Fruit fly (Drosophila melanogaster) whole organism, embryonic: ENCODE measurements around the gene Lcp65Ac.

ENCODE experiments used
- Bdp1 ChIP-seq: fragments of 200-800 bp; sonication (Bioruptor generic); optimal IDR thresholded peaks from 3 replicates; lab custom pipeline; 2016; ENCODE audit warnings: missing biosample characterization, missing genetic modification characterization
- CG10654 ChIP-seq: fragments of 200-800 bp; sonication (Bioruptor generic); optimal IDR thresholded peaks from 2 replicates; lab custom pipeline; 2016; ENCODE audit warnings: missing biosample characterization, missing genetic modification characterization
- CG11456 ChIP-seq: fragments of 200-800 bp; sonication (Bioruptor generic); IDR thresholded peaks from 3 replicates; pipeline ENCODE4 v1.3.6; 2022; ENCODE audit warnings: missing biosample characterization, missing genetic modification characterization
- CG11695 ChIP-seq: fragments of 200-800 bp; sonication (Bioruptor generic); IDR thresholded peaks from 3 replicates; pipeline ENCODE4 v1.3.6; 2022; ENCODE audit warnings: missing biosample characterization, missing genetic modification characterization
- CG13775 ChIP-seq: fragments of 200-800 bp; sonication (Bioruptor generic); optimal IDR thresholded peaks from 3 replicates; lab custom pipeline; 2017; ENCODE audit warnings: missing biosample characterization, mild to moderate bottlenecking, missing genetic modification characterization
- CG14014 ChIP-seq: fragments of 200-800 bp; sonication (Bioruptor generic); IDR thresholded peaks from 2 replicates; pipeline ENCODE4 v1.3.6; 2022; ENCODE audit warnings: missing biosample characterization, missing genetic modification characterization
- CG14050 ChIP-seq: fragments of 200-800 bp; sonication (Bioruptor generic); IDR thresholded peaks from 3 replicates; pipeline ENCODE4 v1.3.6; 2022; ENCODE audit warnings: missing biosample characterization, missing genetic modification characterization
- CG14667 ChIP-seq: fragments of 200-800 bp; sonication (Bioruptor generic); IDR thresholded peaks from 2 replicates; pipeline ENCODE4 v1.3.6; 2022; ENCODE audit warnings: missing biosample characterization, missing genetic modification characterization
- CG1647 ChIP-seq: fragments of 200-800 bp; sonication (Bioruptor generic); optimal IDR thresholded peaks from 3 replicates; lab custom pipeline; 2016; ENCODE audit warnings: missing biosample characterization, missing genetic modification characterization
- CG31365 ChIP-seq: fragments of 200-800 bp; sonication (Bioruptor generic); optimal IDR thresholded peaks from 2 replicates; lab custom pipeline; 2018; ENCODE audit warnings: missing biosample characterization, mild to moderate bottlenecking, missing genetic modification characterization
- CG33557 ChIP-seq: fragments of 200-800 bp; sonication (Bioruptor generic); optimal IDR thresholded peaks from 2 replicates; lab custom pipeline; 2019; ENCODE audit warnings: missing biosample characterization, mild to moderate bottlenecking, missing genetic modification characterization, moderate library complexity
- CG3838 ChIP-seq: fragments of 200-800 bp; sonication (Bioruptor generic); optimal IDR thresholded peaks from 3 replicates; lab custom pipeline; 2016; ENCODE audit warnings: missing biosample characterization, missing genetic modification characterization
- CG6813 ChIP-seq: fragments of 200-800 bp; sonication (Bioruptor generic); optimal IDR thresholded peaks from 2 replicates; lab custom pipeline; 2017; ENCODE audit warnings: missing biosample characterization, missing genetic modification characterization, mild to moderate bottlenecking, moderate library complexity, missing genetic modification reagents
- CG8944 ChIP-seq: fragments of 200-800 bp; sonication (Bioruptor generic); optimal IDR thresholded peaks from 3 replicates; lab custom pipeline; 2016; ENCODE audit warnings: missing biosample characterization, missing genetic modification characterization
- CG9876 ChIP-seq: fragments of 200-800 bp; sonication (Bioruptor generic); optimal IDR thresholded peaks from 2 replicates; lab custom pipeline; 2016; ENCODE audit warnings: missing biosample characterization, missing genetic modification characterization
- D19A ChIP-seq: fragments of 200-800 bp; optimal IDR thresholded peaks from 3 replicates; lab custom pipeline; 2019; ENCODE audit warnings: missing biosample characterization, mild to moderate bottlenecking, missing genetic modification characterization, moderate library complexity
- Dfd ChIP-seq, 2 experiments: fragments of >200 bp; optimal IDR thresholded peaks; 2 replicates each; lab custom pipeline; 2017; ENCODE audit warnings: missing biosample characterization in 2 of 2, missing genetic modification characterization in 2 of 2
- Dll ChIP-seq: fragments of 200-800 bp; sonication (Bioruptor generic); IDR thresholded peaks from 4 replicates; pipeline ENCODE4 v1.3.6; 2022; ENCODE audit warnings: missing biosample characterization, missing genetic modification characterization; ENCODE audit not compliant: partially characterized antibody
- Dref ChIP-seq: fragments of 200-800 bp; sonication (Bioruptor generic); IDR thresholded peaks from 2 replicates; pipeline ENCODE4 v1.3.6; 2022; ENCODE audit warnings: missing biosample characterization, missing genetic modification characterization
- Fer2 ChIP-seq: fragments of 200-800 bp; sonication (Bioruptor generic); optimal IDR thresholded peaks from 2 replicates; lab custom pipeline; 2018; ENCODE audit warnings: missing biosample characterization, mild to moderate bottlenecking, missing genetic modification characterization, moderate library complexity
- Fer3 ChIP-seq: fragments of 200-800 bp; sonication (Bioruptor generic); optimal IDR thresholded peaks from 2 replicates; lab custom pipeline; 2018; ENCODE audit warnings: missing biosample characterization, mild to moderate bottlenecking, missing genetic modification characterization, moderate library complexity
- HLHmδ ChIP-seq: fragments of 200-800 bp; sonication (Bioruptor generic); optimal IDR thresholded peaks from 2 replicates; lab custom pipeline; 2018; ENCODE audit warnings: missing biosample characterization, mild to moderate bottlenecking, missing genetic modification characterization, moderate library complexity
- Hr39 ChIP-seq: fragments of >200 bp; optimal IDR thresholded peaks from 2 replicates; lab custom pipeline; 2017
- Hr78 ChIP-seq, 2 experiments: fragments of 200-800 bp in 1 of 2; fragments of >200 bp in 1 of 2; sonication (Bioruptor generic) in 1 of 2; optimal IDR thresholded peaks; 2 replicates each; lab custom pipeline; 2017 to 2019; ENCODE audit warnings: missing biosample characterization in 2 of 2, missing genetic modification characterization in 2 of 2, mild to moderate bottlenecking in 1 of 2, moderate library complexity in 1 of 2
- Mes4 ChIP-seq: fragments of 200-800 bp; sonication (Bioruptor generic); optimal IDR thresholded peaks from 2 replicates; lab custom pipeline; 2016; ENCODE audit warnings: missing biosample characterization, missing genetic modification characterization
- Mrtf ChIP-seq: fragments of 200-800 bp; sonication (Bioruptor generic); IDR thresholded peaks from 3 replicates; pipeline ENCODE4 v1.3.6; 2022; ENCODE audit warnings: missing biosample characterization, missing genetic modification characterization
- Nf-YA ChIP-seq: fragments of 200-800 bp; sonication (Bioruptor generic); IDR thresholded peaks from 2 replicates; pipeline ENCODE4 v1.3.6; 2022; ENCODE audit warnings: missing biosample characterization, missing genetic modification characterization
- Poxn ChIP-seq: fragments of 200-800 bp; sonication (Bioruptor generic); IDR thresholded peaks from 2 replicates; pipeline ENCODE4 v1.3.6; 2022; ENCODE audit warnings: missing biosample characterization, missing genetic modification characterization
- Rfx ChIP-seq: fragments of 200-800 bp; sonication (Bioruptor generic); IDR thresholded peaks from 2 replicates; pipeline ENCODE4 v1.3.6; 2022; ENCODE audit warnings: missing biosample characterization, missing genetic modification characterization
- Tbp ChIP-seq: fragments of >200 bp; optimal IDR thresholded peaks from 2 replicates; lab custom pipeline; 2018; ENCODE audit warnings: missing biosample characterization, missing genetic modification characterization
- Trl ChIP-seq, 3 experiments: fragments of >200 bp in 2 of 3; fragments of 200-800 bp in 1 of 3; sonication (Bioruptor generic) in 1 of 3; optimal IDR thresholded peaks; 2 replicates in 1 of 3; 3 replicates in 2 of 3; lab custom pipeline; 2016 to 2017; ENCODE audit warnings: missing biosample characterization in 1 of 3, missing genetic modification characterization in 1 of 3
- Xbp1 ChIP-seq: fragments of 200-800 bp; sonication (Bioruptor generic); optimal IDR thresholded peaks from 3 replicates; lab custom pipeline; 2016; ENCODE audit warnings: missing biosample characterization, mild to moderate bottlenecking, missing genetic modification characterization
- YL-1 ChIP-seq: fragments of 200-800 bp; sonication (Bioruptor generic); optimal IDR thresholded peaks from 3 replicates; lab custom pipeline; 2017; ENCODE audit warnings: missing biosample characterization, mild to moderate bottlenecking, missing genetic modification characterization
- ab ChIP-seq: fragments of 200-800 bp; sonication (Bioruptor generic); optimal IDR thresholded peaks from 2 replicates; lab custom pipeline; 2016; ENCODE audit warnings: missing biosample characterization, missing genetic modification characterization
- aop ChIP-seq: fragments of 200-800 bp; sonication (Bioruptor generic); IDR thresholded peaks from 2 replicates; pipeline ENCODE4 v1.3.6; 2022; ENCODE audit warnings: missing biosample characterization, missing genetic modification characterization
- br ChIP-seq: fragments of >200 bp; optimal IDR thresholded peaks from 2 replicates; lab custom pipeline; 2017
- btn ChIP-seq: fragments of 200-800 bp; sonication (Bioruptor generic); optimal IDR thresholded peaks from 2 replicates; lab custom pipeline; 2016; ENCODE audit warnings: missing biosample characterization, missing genetic modification characterization
- caup ChIP-seq: fragments of 200-800 bp; sonication (Bioruptor generic); optimal IDR thresholded peaks from 3 replicates; lab custom pipeline; 2017; ENCODE audit warnings: missing biosample characterization, mild to moderate bottlenecking, missing genetic modification characterization, moderate library complexity; ENCODE audit not compliant: severe bottlenecking
- esg ChIP-seq: fragments of 200-800 bp; sonication (Bioruptor generic); conservative IDR thresholded peaks from 2 replicates; pipeline ENCODE4 v1.3.6; 2022; ENCODE audit warnings: missing biosample characterization, missing genetic modification characterization
- exex ChIP-seq: fragments of 200-800 bp; sonication (Bioruptor generic); optimal IDR thresholded peaks from 4 replicates; lab custom pipeline; 2018; ENCODE audit warnings: missing biosample characterization, mild to moderate bottlenecking, missing genetic modification characterization, moderate library complexity
- h ChIP-seq: fragments of >200 bp; optimal IDR thresholded peaks from 2 replicates; lab custom pipeline; 2017
- lov ChIP-seq, 2 experiments: fragments of 200-800 bp in 1 of 2; fragments of >200 bp in 1 of 2; sonication (Bioruptor generic) in 1 of 2; IDR thresholded peaks in 1 of 2; optimal IDR thresholded peaks in 1 of 2; 2 replicates in 1 of 2; 3 replicates in 1 of 2; pipeline versions ENCODE4 v1.3.6 to Lab custom; 2017 to 2022; ENCODE audit warnings: missing biosample characterization in 1 of 2, missing genetic modification characterization in 1 of 2
- nmo ChIP-seq: fragments of 200-800 bp; sonication (Bioruptor generic); optimal IDR thresholded peaks from 2 replicates; lab custom pipeline; 2018; ENCODE audit warnings: missing biosample characterization, mild to moderate bottlenecking, missing genetic modification characterization, moderate library complexity
- pfk ChIP-seq: fragments of 200-800 bp; sonication (Bioruptor generic); optimal IDR thresholded peaks from 2 replicates; lab custom pipeline; 2018; ENCODE audit warnings: missing biosample characterization, mild to moderate bottlenecking, missing genetic modification characterization, moderate library complexity
- ranshi ChIP-seq: fragments of 200-800 bp; sonication (Bioruptor generic); IDR thresholded peaks from 2 replicates; pipeline ENCODE4 v1.3.6; 2022; ENCODE audit warnings: missing biosample characterization, missing genetic modification characterization
- sim ChIP-seq: fragments of 200-800 bp; sonication (Bioruptor generic); IDR thresholded peaks from 2 replicates; pipeline ENCODE4 v1.3.6; 2022; ENCODE audit warnings: missing biosample characterization, missing genetic modification characterization
- sisA ChIP-seq: fragments of 200-800 bp; sonication (Bioruptor generic); IDR thresholded peaks from 2 replicates; pipeline ENCODE4 v1.3.6; 2022; ENCODE audit warnings: missing biosample characterization, missing genetic modification characterization
- sr ChIP-seq: fragments of 200-800 bp; sonication (Bioruptor generic); IDR thresholded peaks from 3 replicates; pipeline ENCODE4 v1.3.6; 2022; ENCODE audit warnings: missing biosample characterization, missing genetic modification characterization
- stwl ChIP-seq: fragments of 200-800 bp; sonication (Bioruptor generic); optimal IDR thresholded peaks from 3 replicates; lab custom pipeline; 2018; ENCODE audit warnings: missing biosample characterization, mild to moderate bottlenecking, missing genetic modification characterization, moderate library complexity
- tap ChIP-seq: fragments of 200-800 bp; optimal IDR thresholded peaks from 3 replicates; lab custom pipeline; 2019; ENCODE audit warnings: missing biosample characterization, mild to moderate bottlenecking, missing genetic modification characterization, moderate library complexity
- tx ChIP-seq: fragments of 200-800 bp; sonication (Bioruptor generic); optimal IDR thresholded peaks from 2 replicates; lab custom pipeline; 2016; ENCODE audit warnings: missing biosample characterization, missing genetic modification characterization

The Lcp65Ac gene

dm6 chr3L:6184884-6185438 is 40.3 kb downstream of the Lcp65Ac start, which contains the start of the genes D19B and CG43293 (continued):
- TF ChIP-seq sim (GFP tag; lab: Robert Waterston, UW) (peak; percentile 69), Fer3 (tag; lab: Kevin White, UChicago) (peak; percentile 89), CG14014 (GFP tag; lab: Robert Waterston, UW) (peak; percentile 92), ranshi (peak; percentile 90), Trl (optimal IDR thresholded peaks at IDR 0.05; lab: Kevin White, UChicago) (no peak), Trl (GFP tag; optimal IDR thresholded peaks at IDR 0.05; lab: Kevin White, UChicago) (peak; percentile 87), D19A (tag; lab: Kevin White, UChicago) (peak; percentile 94), tx (GFP tag; lab: Kevin White, UChicago) (peak; percentile 77), ab (peak; percentile 72), Rfx (GFP tag; lab: Robert Waterston, UW) (peak; percentile 97), esg (GFP tag; lab: Robert Waterston, UW) (peak; percentile 84), CG6813 (GFP tag; lab: Kevin White, UChicago) (peak; percentile 86), h (no peak), exex (no peak), CG9876 (GFP tag; lab: Kevin White, UChicago) (peak; percentile 78), CG11456 (peak; percentile 98), CG3838 (GFP tag; lab: Kevin White, UChicago) (peak; percentile 71), CG13775 (GFP tag; lab: Kevin White, UChicago) (peak; percentile 89), Dfd (GFP tag; optimal IDR thresholded peaks at IDR 0.05; lab: Kevin White, UChicago) (no peak), sisA (peak; percentile 91), tap (tag; lab: Kevin White, UChicago) (peak; percentile 75), Fer2 (tag; lab: Kevin White, UChicago) (peak; percentile 71), Bdp1 (GFP tag; lab: Kevin White, UChicago) (peak; percentile 52), btn (GFP tag; lab: Kevin White, UChicago) (peak; percentile 67), HLHmδ (GFP tag; lab: Kevin White, UChicago) (peak; percentile 81), caup (GFP tag; lab: Kevin White, UChicago) (peak; percentile 88), lov (optimal IDR thresholded peaks at IDR 0.05; lab: Kevin White, UChicago) (no peak), lov (GFP tag; IDR thresholded peaks at IDR 0.05; lab: Robert Waterston, UW) (peak; percentile 71; the same call in 2 of the 3 replicates), CG31365 (tag; lab: Kevin White, UChicago) (peak; percentile 58), pfk (peak; percentile 31), Mes4 (GFP tag; lab: Kevin White, UChicago) (peak; percentile 56), CG11695 (GFP tag; lab: Robert Waterston, UW) (peak; percentile 90), stwl (tag; lab: Kevin White, UChicago) (peak; percentile 90), Hr39 (lab: Kevin White, UChicago) (no peak), Dref (GFP tag; lab: Robert Waterston, UW) (peak; percentile 86), Tbp (no peak), Nf-YA (GFP tag; lab: Robert Waterston, UW) (peak; percentile 70), aop (peak; percentile 77), nmo (GFP tag; lab: Kevin White, UChicago) (peak; percentile 78), Dll (GFP tag; lab: Robert Waterston, UW) (peak; percentile 65; the same call in 2 of the 4 replicates), Hr78 (GFP tag; optimal IDR thresholded peaks at IDR 0.05; lab: Kevin White, UChicago) (no peak), br (no peak), sr (peak; percentile 61), Poxn (GFP tag; lab: Robert Waterston, UW) (peak; percentile 73), CG14050 (GFP tag; lab: Robert Waterston, UW) (peak; percentile 82), CG14667 (GFP tag; lab: Robert Waterston, UW) (peak; percentile 77), CG8944 (peak; percentile 88), CG1647 (GFP tag; lab: Kevin White, UChicago) (peak; percentile 83), YL-1 (GFP tag; lab: Kevin White, UChicago) (peak; percentile 95), CG10654 (peak; percentile 86), Xbp1 (GFP tag; lab: Kevin White, UChicago) (peak; percentile 94), CG33557 (GFP tag; lab: Kevin White, UChicago) (peak; percentile 38), Mrtf (GFP tag; lab: Robert Waterston, UW) (peak; percentile 89)
